Fruit fly (Drosophila melanogaster) whole organism, embryonic: ENCODE measurements around the gene frtz.

ENCODE experiments used
- Abd-B ChIP-seq: fragments of 200-800 bp; sonication (Bioruptor generic); optimal IDR thresholded peaks from 2 replicates; lab custom pipeline; 2018; ENCODE audit warnings: missing biosample characterization, mild to moderate bottlenecking, missing genetic modification characterization, moderate library complexity
- Antp ChIP-seq: fragments of 200-800 bp; sonication (Bioruptor generic); optimal IDR thresholded peaks from 3 replicates; lab custom pipeline; 2016; ENCODE audit warnings: missing biosample characterization, missing genetic modification characterization
- BtbVII ChIP-seq: fragments of 200-800 bp; sonication (Bioruptor generic); optimal IDR thresholded peaks from 3 replicates; lab custom pipeline; 2017; ENCODE audit warnings: missing biosample characterization, mild to moderate bottlenecking, missing genetic modification characterization
- CG10147 ChIP-seq: fragments of 200-800 bp; sonication (Bioruptor generic); optimal IDR thresholded peaks from 2 replicates; lab custom pipeline; 2019; ENCODE audit warnings: missing biosample characterization, mild to moderate bottlenecking, missing genetic modification characterization, moderate library complexity
- CG10209 ChIP-seq: fragments of 200-800 bp; sonication (Bioruptor generic); optimal IDR thresholded peaks from 3 replicates; lab custom pipeline; 2017; ENCODE audit warnings: missing biosample characterization, mild to moderate bottlenecking, missing genetic modification characterization, missing genetic modification reagents
- CG11085 ChIP-seq: fragments of 200-800 bp; sonication (Bioruptor generic); IDR thresholded peaks from 2 replicates; pipeline ENCODE4 v1.3.6; 2022; ENCODE audit warnings: missing biosample characterization, missing genetic modification characterization
- CG11093 ChIP-seq: fragments of 200-800 bp; sonication (Bioruptor generic); IDR thresholded peaks from 3 replicates; pipeline ENCODE4 v1.3.6; 2022; ENCODE audit warnings: missing biosample characterization, missing genetic modification characterization
- CG13424 ChIP-seq: fragments of 200-800 bp; sonication (Bioruptor generic); optimal IDR thresholded peaks from 2 replicates; lab custom pipeline; 2019; ENCODE audit warnings: missing biosample characterization, mild to moderate bottlenecking, missing genetic modification characterization, moderate library complexity
- CG14667 ChIP-seq: fragments of 200-800 bp; sonication (Bioruptor generic); IDR thresholded peaks from 2 replicates; pipeline ENCODE4 v1.3.6; 2022; ENCODE audit warnings: missing biosample characterization, missing genetic modification characterization
- CG2116 ChIP-seq: fragments of 200-800 bp; sonication (Bioruptor generic); optimal IDR thresholded peaks from 3 replicates; lab custom pipeline; 2018; ENCODE audit warnings: missing biosample characterization, mild to moderate bottlenecking, missing genetic modification characterization
- CG2120 ChIP-seq: fragments of 200-800 bp; sonication (Bioruptor generic); optimal IDR thresholded peaks from 3 replicates; lab custom pipeline; 2016; ENCODE audit warnings: missing biosample characterization, missing genetic modification characterization
- CG34376 ChIP-seq: fragments of 200-800 bp; sonication (Bioruptor generic); optimal IDR thresholded peaks from 2 replicates; lab custom pipeline; 2018; ENCODE audit warnings: missing biosample characterization, mild to moderate bottlenecking, missing genetic modification characterization
- CG3847 ChIP-seq: fragments of 200-800 bp; sonication (Bioruptor generic); IDR thresholded peaks from 2 replicates; pipeline ENCODE4 v1.3.6; 2022; ENCODE audit warnings: missing biosample characterization, missing genetic modification characterization
- CG43689 ChIP-seq: fragments of 200-800 bp; sonication (Bioruptor generic); IDR thresholded peaks from 2 replicates; pipeline ENCODE4 v1.3.6; 2022; ENCODE audit warnings: missing biosample characterization, missing genetic modification characterization
- CG4617 ChIP-seq: fragments of 200-800 bp; sonication (Bioruptor generic); optimal IDR thresholded peaks from 3 replicates; lab custom pipeline; 2016; ENCODE audit warnings: missing biosample characterization, missing genetic modification characterization, borderline replicate concordance
- CG4820 ChIP-seq: fragments of 200-800 bp; sonication (Bioruptor generic); optimal IDR thresholded peaks from 3 replicates; lab custom pipeline; 2016; ENCODE audit warnings: missing biosample characterization, missing genetic modification characterization
- CG4854 ChIP-seq: fragments of 200-800 bp; sonication (Bioruptor generic); optimal IDR thresholded peaks from 2 replicates; lab custom pipeline; 2016; ENCODE audit warnings: missing biosample characterization, missing genetic modification characterization, inconsistent platforms
- CG8944 ChIP-seq: fragments of 200-800 bp; sonication (Bioruptor generic); optimal IDR thresholded peaks from 3 replicates; lab custom pipeline; 2016; ENCODE audit warnings: missing biosample characterization, missing genetic modification characterization
- CG9727 ChIP-seq: fragments of 200-800 bp; sonication (Bioruptor generic); optimal IDR thresholded peaks from 3 replicates; lab custom pipeline; 2017; ENCODE audit warnings: missing biosample characterization, mild to moderate bottlenecking, missing genetic modification characterization
- CG9932 ChIP-seq: fragments of 200-800 bp; sonication (Bioruptor generic); IDR thresholded peaks from 2 replicates; pipeline ENCODE4 v1.3.6; 2022; ENCODE audit warnings: missing biosample characterization, missing genetic modification characterization
- CrebB ChIP-seq: fragments of 200-800 bp; sonication (Bioruptor generic); optimal IDR thresholded peaks from 3 replicates; lab custom pipeline; 2018; ENCODE audit warnings: missing biosample characterization, mild to moderate bottlenecking, missing genetic modification characterization
- Dip2 ChIP-seq: fragments of 200-800 bp; sonication (Bioruptor generic); IDR thresholded peaks from 2 replicates; pipeline ENCODE4 v1.3.6; 2022; ENCODE audit warnings: missing biosample characterization, missing genetic modification characterization
- E2f2 ChIP-seq: fragments of 200-800 bp; sonication (Bioruptor generic); IDR thresholded peaks from 2 replicates; pipeline ENCODE4 v1.3.6; 2022; ENCODE audit warnings: missing biosample characterization, missing genetic modification characterization
- Fer1 ChIP-seq: fragments of 200-800 bp; sonication (Bioruptor generic); optimal IDR thresholded peaks from 2 replicates; lab custom pipeline; 2017; ENCODE audit warnings: missing biosample characterization, mild to moderate bottlenecking, missing genetic modification characterization
- Hey ChIP-seq: fragments of 200-800 bp; sonication (Bioruptor generic); optimal IDR thresholded peaks from 3 replicates; lab custom pipeline; 2018; ENCODE audit warnings: missing biosample characterization, mild to moderate bottlenecking, missing genetic modification characterization
- Lpt ChIP-seq: fragments of >200 bp; optimal IDR thresholded peaks from 2 replicates; lab custom pipeline; 2018; ENCODE audit warnings: missing biosample characterization, missing genetic modification characterization
- NfI ChIP-seq: fragments of 200-800 bp; sonication (Bioruptor generic); optimal IDR thresholded peaks from 3 replicates; lab custom pipeline; 2018; ENCODE audit warnings: missing biosample characterization, mild to moderate bottlenecking, missing genetic modification characterization, moderate library complexity
- Ravus ChIP-seq: fragments of 200-800 bp; sonication (Bioruptor generic); IDR thresholded peaks from 2 replicates; pipeline ENCODE4 v1.3.6; 2022; ENCODE audit warnings: missing biosample characterization, missing genetic modification characterization
- Rx ChIP-seq: fragments of 200-800 bp; sonication (Bioruptor generic); IDR thresholded peaks from 2 replicates; pipeline ENCODE4 v1.3.6; 2022; ENCODE audit warnings: missing biosample characterization, missing genetic modification characterization
- Taf1 ChIP-seq: fragments of 200-800 bp; sonication (Bioruptor generic); IDR thresholded peaks from 2 replicates; pipeline ENCODE4 v1.3.6; 2022; ENCODE audit warnings: missing biosample characterization, missing genetic modification characterization
- ase ChIP-seq: fragments of 200-800 bp; sonication (Bioruptor generic); IDR thresholded peaks from 3 replicates; pipeline ENCODE4 v1.3.6; 2022; ENCODE audit warnings: missing biosample characterization, missing genetic modification characterization
- bbx ChIP-seq: fragments of 200-800 bp; sonication (Bioruptor generic); IDR thresholded peaks from 2 replicates; pipeline ENCODE4 v1.3.6; 2022; ENCODE audit warnings: missing biosample characterization, missing genetic modification characterization; ENCODE audit not compliant: partially characterized antibody
- crc ChIP-seq: fragments of 200-800 bp; sonication (Bioruptor generic); optimal IDR thresholded peaks from 2 replicates; lab custom pipeline; 2016; ENCODE audit warnings: missing biosample characterization, missing genetic modification characterization
- dmrt11E ChIP-seq: fragments of 200-800 bp; sonication (Bioruptor generic); optimal IDR thresholded peaks from 3 replicates; lab custom pipeline; 2018; ENCODE audit warnings: missing biosample characterization, mild to moderate bottlenecking, missing genetic modification characterization, moderate library complexity
- eve ChIP-seq, 2 experiments: fragments of >200 bp; optimal IDR thresholded peaks; 2 replicates each; lab custom pipeline; 2017; ENCODE audit warnings: missing biosample characterization in 2 of 2, missing genetic modification characterization in 2 of 2
- gem ChIP-seq: fragments of 200-800 bp; sonication (Bioruptor generic); optimal IDR thresholded peaks from 2 replicates; lab custom pipeline; 2019; ENCODE audit warnings: missing biosample characterization, mild to moderate bottlenecking, missing genetic modification characterization, moderate library complexity
- h ChIP-seq: fragments of >200 bp; optimal IDR thresholded peaks from 2 replicates; lab custom pipeline; 2017
- jumu ChIP-seq: fragments of 200-800 bp; sonication (Bioruptor generic); optimal IDR thresholded peaks from 3 replicates; lab custom pipeline; 2016; ENCODE audit warnings: missing biosample characterization, missing genetic modification characterization
- klu ChIP-seq: fragments of 200-800 bp; sonication (Bioruptor generic); IDR thresholded peaks from 2 replicates; pipeline ENCODE4 v1.3.6; 2022; ENCODE audit warnings: missing biosample characterization, missing genetic modification characterization
- lmd ChIP-seq: fragments of 200-800 bp; sonication (Bioruptor generic); IDR thresholded peaks from 2 replicates; pipeline ENCODE4 v1.3.6; 2022; ENCODE audit warnings: missing biosample characterization, missing genetic modification characterization
- lov ChIP-seq, 2 experiments: fragments of 200-800 bp in 1 of 2; fragments of >200 bp in 1 of 2; sonication (Bioruptor generic) in 1 of 2; IDR thresholded peaks in 1 of 2; optimal IDR thresholded peaks in 1 of 2; 2 replicates in 1 of 2; 3 replicates in 1 of 2; pipeline versions ENCODE4 v1.3.6 to Lab custom; 2017 to 2022; ENCODE audit warnings: missing biosample characterization in 1 of 2, missing genetic modification characterization in 1 of 2
- luna ChIP-seq: fragments of 200-800 bp; sonication (Bioruptor generic); optimal IDR thresholded peaks from 2 replicates; lab custom pipeline; 2016; ENCODE audit warnings: missing biosample characterization, missing genetic modification characterization
- peb ChIP-seq: fragments of 200-800 bp; sonication (Bioruptor generic); IDR thresholded peaks from 2 replicates; pipeline ENCODE4 v1.3.6; 2022; ENCODE audit warnings: missing biosample characterization, missing genetic modification characterization
- repo ChIP-seq: fragments of 200-800 bp; sonication (Bioruptor generic); optimal IDR thresholded peaks from 2 replicates; lab custom pipeline; 2016; ENCODE audit warnings: missing biosample characterization, missing genetic modification characterization
- stc ChIP-seq: fragments of 200-800 bp; sonication (Bioruptor generic); IDR thresholded peaks from 2 replicates; pipeline ENCODE4 v1.3.6; 2022; ENCODE audit warnings: missing biosample characterization, missing genetic modification characterization
- tup ChIP-seq: fragments of 200-800 bp; sonication (Bioruptor generic); optimal IDR thresholded peaks from 2 replicates; lab custom pipeline; 2016; ENCODE audit warnings: missing biosample characterization, mild to moderate bottlenecking, missing genetic modification characterization, moderate library complexity
- tx ChIP-seq: fragments of 200-800 bp; sonication (Bioruptor generic); optimal IDR thresholded peaks from 2 replicates; lab custom pipeline; 2016; ENCODE audit warnings: missing biosample characterization, missing genetic modification characterization
- unc-4 ChIP-seq: fragments of 200-800 bp; sonication (Bioruptor generic); IDR thresholded peaks from 2 replicates; pipeline ENCODE4 v1.3.6; 2022; ENCODE audit warnings: missing biosample characterization, missing genetic modification characterization; ENCODE audit not compliant: partially characterized antibody
- zen2 ChIP-seq: fragments of 200-800 bp; sonication (Bioruptor generic); IDR thresholded peaks from 3 replicates; pipeline ENCODE4 v1.3.6; 2022; ENCODE audit warnings: missing biosample characterization, missing genetic modification characterization; ENCODE audit not compliant: partially characterized antibody

Gene frtz

DNA sequence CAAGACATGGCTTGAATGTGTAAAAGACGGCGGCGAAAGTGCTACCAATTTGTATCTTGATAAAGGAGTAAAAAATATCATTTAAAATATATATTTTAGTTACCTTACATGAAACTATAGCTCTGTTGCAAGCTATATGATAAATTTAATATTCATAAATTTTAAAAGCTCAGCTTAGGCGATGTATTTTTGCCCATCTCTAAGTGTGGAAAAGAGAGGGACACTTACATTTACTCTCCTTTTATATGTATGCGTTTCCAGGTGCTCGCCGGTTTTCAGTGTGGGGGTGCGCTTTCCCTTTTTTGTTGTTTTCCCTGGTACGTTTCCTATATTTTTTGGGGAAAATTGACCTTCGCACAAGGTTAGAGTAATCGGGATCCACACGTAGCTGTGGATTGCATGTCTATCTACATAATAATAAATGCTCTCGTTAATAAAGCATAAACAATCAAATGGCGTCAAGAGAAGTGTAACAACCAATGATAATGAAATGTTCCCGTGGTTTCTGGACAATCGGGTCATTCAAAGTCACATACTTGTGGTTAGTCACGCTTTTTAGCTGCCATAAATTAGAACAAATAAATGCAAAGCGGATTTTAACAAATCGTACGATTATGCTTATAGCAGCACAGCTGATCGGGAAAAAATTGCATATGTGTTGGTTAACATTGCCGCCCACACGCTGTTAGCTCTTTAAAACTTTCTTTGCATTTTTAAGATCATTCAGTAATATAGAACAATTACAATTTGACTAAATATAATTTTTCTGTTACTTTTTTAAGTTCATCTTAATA lies 12.4 kb upstream of the frtz start (continued):
- TF ChIP-seq Dip2 (GFP tag; lab: Robert Waterston, UW) (peak; percentile 73), Lpt (GFP tag; lab: Kevin White, UChicago) (no peak), CG14667 (GFP tag; lab: Robert Waterston, UW) (peak; percentile 88), eve (GFP tag; optimal IDR thresholded peaks at IDR 0.05; lab: Kevin White, UChicago) (peak in 1 of 2 experiments; percentile 98), Taf1 (GFP tag; lab: Robert Waterston, UW) (peak; percentile 95), CG4617 (GFP tag; lab: Kevin White, UChicago) (peak; percentile 89), gem (tag; lab: Kevin White, UChicago) (peak; percentile 99), BtbVII (GFP tag; lab: Kevin White, UChicago) (peak; percentile 97), CG2116 (GFP tag; lab: Kevin White, UChicago) (peak; percentile 87), tup (GFP tag; lab: Kevin White, UChicago) (peak; percentile 90), crc (GFP tag; lab: Kevin White, UChicago) (no peak), Antp (GFP tag; lab: Kevin White, UChicago) (peak; percentile 74), CG2120 (peak; percentile 98), CG9932 (GFP tag; lab: Robert Waterston, UW) (peak; percentile 99), CG9727 (GFP tag; lab: Kevin White, UChicago) (peak; percentile 98), CG11093 (GFP tag; lab: Robert Waterston, UW) (peak; percentile 91), ase (GFP tag; lab: Robert Waterston, UW) (peak; percentile 92), stc (peak; percentile 95), peb (peak; percentile 91), CG10147 (GFP tag; lab: Kevin White, UChicago) (peak; percentile 99), CG13424 (tag; lab: Kevin White, UChicago) (peak; percentile 99), CG4820 (GFP tag; lab: Kevin White, UChicago) (peak; percentile 94), h (lab: Kevin White, UChicago) (no peak), lov (optimal IDR thresholded peaks at IDR 0.05; lab: Kevin White, UChicago) (no peak), lov (GFP tag; IDR thresholded peaks at IDR 0.05; lab: Robert Waterston, UW) (peak; percentile 80), CG3847 (GFP tag; lab: Robert Waterston, UW) (peak; percentile 99), CG10209 (GFP tag; lab: Kevin White, UChicago) (peak; percentile 98), NfI (GFP tag; lab: Kevin White, UChicago) (peak; percentile 99), klu (GFP tag; lab: Robert Waterston, UW) (peak; percentile 97), CG8944 (GFP tag; lab: Kevin White, UChicago) (peak; percentile 64), unc-4 (GFP tag; lab: Robert Waterston, UW) (peak; percentile 98), Ravus (GFP tag; lab: Robert Waterston, UW) (peak; percentile 74), zen2 (no peak; the same call in 2 of the 3 replicates), bbx (GFP tag; lab: Robert Waterston, UW) (peak; percentile 78), repo (peak; percentile 22), CrebB (tag; lab: Kevin White, UChicago) (peak; percentile 98), CG4854 (GFP tag; lab: Kevin White, UChicago) (peak; percentile 92), lmd (peak; percentile 98), CG43689 (peak; percentile 89), dmrt11E (tag; lab: Kevin White, UChicago) (peak; percentile 94), Fer1 (peak; percentile 98), Rx (GFP tag; lab: Robert Waterston, UW) (peak; percentile 92), CG34376 (peak; percentile 100), E2f2 (GFP tag; lab: Robert Waterston, UW) (peak; percentile 83), jumu (GFP tag; lab: Kevin White, UChicago) (peak; percentile 86), luna (GFP tag; lab: Kevin White, UChicago) (peak; percentile 38), Hey (peak; percentile 88), Abd-B (GFP tag; lab: Kevin White, UChicago) (peak; percentile 98), tx (GFP tag; lab: Kevin White, UChicago) (peak; percentile 76), CG11085 (GFP tag; lab: Robert Waterston, UW) (peak; percentile 94)
